Worm (Caenorhabditis elegans) whole organism, L4/young adult: Measurements from ENCODE around the gene ZK1073.1.

Experiments used
- W03F9.2 ChIP-seq: fragments of 150-350 bp; optimal IDR thresholded peaks from 2 replicates; lab custom pipeline; 2014; ENCODE audit warnings: missing biosample characterization, missing genetic modification characterization
- dao-5 ChIP-seq: sonication (generic microtip); optimal IDR thresholded peaks from 2 replicates; lab custom pipeline; 2016; ENCODE audit warnings: missing genotype, missing genetic modification characterization, moderate library complexity, missing compliant biosample characterization
- him-1 ChIP-seq: sonication (generic microtip); optimal IDR thresholded peaks from 2 replicates; lab custom pipeline; 2016; ENCODE audit warnings: missing genotype, missing genetic modification reagents, missing genetic modification characterization, missing compliant biosample characterization

ZK1073.1 gene

ce11 chrX:16128794-16129193 lies at the start of gene ZK1073.1:
Gene ZK1073.1, minus strand, starts transcription at chrX:16128865.
- no peak for TF ChIP-seq dao-5
- no peak for TF ChIP-seq W03F9.2 (tag; lab: Kevin White, UChicago)
- no peak for TF ChIP-seq him-1 (tag; lab: Kevin White, UChicago)

DNA sequence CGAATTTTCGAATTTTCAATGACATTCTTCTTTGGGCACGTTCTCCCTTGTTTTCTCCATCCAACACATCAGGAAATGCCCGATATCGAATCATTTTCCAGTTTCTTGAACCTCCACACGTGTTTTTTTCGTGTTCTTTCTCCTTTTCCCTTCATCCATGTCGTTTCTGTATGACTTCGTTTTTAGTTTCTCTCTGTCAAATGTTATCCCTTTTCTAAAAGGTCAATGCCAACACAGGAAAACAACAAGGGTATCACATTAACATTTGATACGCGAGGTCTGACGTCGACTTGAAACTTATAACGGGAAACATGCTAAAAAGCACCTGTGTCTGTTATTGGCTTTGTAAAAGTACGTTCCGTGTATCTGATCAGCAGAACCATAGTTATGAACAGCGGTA lies 44.2 kb upstream of the ZK1073.1 start:
- no peak for TF ChIP-seq W03F9.2 (tag; lab: Kevin White, UChicago)
- TF ChIP-seq him-1 (tag; lab: Kevin White, UChicago): no peak
- no peak for TF ChIP-seq dao-5

DNA sequence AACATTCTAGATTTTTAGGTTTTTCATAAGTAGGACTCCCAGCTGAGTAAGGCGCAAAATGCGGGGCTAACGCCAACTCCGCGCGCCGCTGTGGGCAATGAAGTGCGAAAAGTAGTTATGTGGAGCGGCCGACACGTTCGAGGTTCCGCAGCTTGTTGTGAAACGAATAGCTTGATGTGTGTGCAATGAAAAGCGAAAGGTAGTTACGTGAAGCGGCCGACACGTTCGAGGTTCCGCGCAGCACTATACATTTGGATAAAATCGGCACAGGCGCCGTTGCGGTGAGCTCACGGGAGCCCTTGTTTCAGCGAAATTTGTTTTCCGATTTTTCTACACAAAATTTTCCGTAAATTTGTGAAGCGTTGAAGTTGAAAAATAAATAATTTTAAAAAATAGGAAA lies 38.3 kb upstream of the ZK1073.1 start:
- no peak for TF ChIP-seq him-1 (tag; lab: Kevin White, UChicago)
- no peak for TF ChIP-seq W03F9.2 (tag; lab: Kevin White, UChicago)
- TF ChIP-seq dao-5: no peak

DNA sequence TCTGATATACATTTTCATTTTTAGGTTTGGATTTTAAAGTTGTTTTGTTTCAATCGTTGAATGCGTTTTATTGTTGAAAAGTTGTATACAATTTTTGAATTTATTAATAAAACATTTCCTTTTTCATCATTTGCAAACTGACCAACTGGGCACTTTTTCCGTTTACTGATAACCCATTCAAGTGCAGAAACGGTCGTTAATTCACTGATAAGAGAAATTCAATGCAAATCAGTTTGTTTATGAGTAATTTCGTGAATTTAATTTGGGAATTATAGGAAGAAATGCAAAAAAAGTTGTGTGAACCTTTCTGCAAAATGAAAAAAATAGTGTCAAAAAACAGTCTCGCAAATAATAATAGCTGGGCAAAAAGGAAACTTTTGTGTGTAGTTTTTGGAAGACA lies 37.8 kb upstream of the ZK1073.1 start:
- TF ChIP-seq W03F9.2 (tag; lab: Kevin White, UChicago) (no peak), him-1 (tag; lab: Kevin White, UChicago) (no peak), dao-5 (no peak)

ce11 chrX:16163402-16163801 lies 34.7 kb upstream of the ZK1073.1 start, which contains the start of gene F09C8.1:
Gene F09C8.1, minus strand, starts transcription at chrX:16163524.
- no peak for TF ChIP-seq dao-5
- TF ChIP-seq W03F9.2 (tag; lab: Kevin White, UChicago): no peak
- TF ChIP-seq him-1 (tag; lab: Kevin White, UChicago): no peak

- TF ChIP-seq dao-5 (no peak), W03F9.2 (tag; lab: Kevin White, UChicago) (no peak), him-1 (tag; lab: Kevin White, UChicago) (no peak)
Measured at ce11 chrX:16160924-16161323, 32.3 kb upstream of the ZK1073.1 start.

ce11 chrX:16159359-16159758 lies 30.7 kb upstream of the ZK1073.1 start:
- TF ChIP-seq him-1 (tag; lab: Kevin White, UChicago): no peak
- TF ChIP-seq W03F9.2 (tag; lab: Kevin White, UChicago): no peak
- TF ChIP-seq dao-5: no peak

- TF ChIP-seq W03F9.2 (tag; lab: Kevin White, UChicago): no peak
- no peak for TF ChIP-seq him-1 (tag; lab: Kevin White, UChicago)
- no peak for TF ChIP-seq dao-5
Measured at ce11 chrX:16157499-16157898, 28.8 kb upstream of the ZK1073.1 start.

ce11 chrX:16156891-16157290 lies 28.2 kb upstream of the ZK1073.1 start:
- no peak for TF ChIP-seq W03F9.2 (tag; lab: Kevin White, UChicago)
- TF ChIP-seq him-1 (tag; lab: Kevin White, UChicago): no peak
- TF ChIP-seq dao-5: no peak

DNA sequence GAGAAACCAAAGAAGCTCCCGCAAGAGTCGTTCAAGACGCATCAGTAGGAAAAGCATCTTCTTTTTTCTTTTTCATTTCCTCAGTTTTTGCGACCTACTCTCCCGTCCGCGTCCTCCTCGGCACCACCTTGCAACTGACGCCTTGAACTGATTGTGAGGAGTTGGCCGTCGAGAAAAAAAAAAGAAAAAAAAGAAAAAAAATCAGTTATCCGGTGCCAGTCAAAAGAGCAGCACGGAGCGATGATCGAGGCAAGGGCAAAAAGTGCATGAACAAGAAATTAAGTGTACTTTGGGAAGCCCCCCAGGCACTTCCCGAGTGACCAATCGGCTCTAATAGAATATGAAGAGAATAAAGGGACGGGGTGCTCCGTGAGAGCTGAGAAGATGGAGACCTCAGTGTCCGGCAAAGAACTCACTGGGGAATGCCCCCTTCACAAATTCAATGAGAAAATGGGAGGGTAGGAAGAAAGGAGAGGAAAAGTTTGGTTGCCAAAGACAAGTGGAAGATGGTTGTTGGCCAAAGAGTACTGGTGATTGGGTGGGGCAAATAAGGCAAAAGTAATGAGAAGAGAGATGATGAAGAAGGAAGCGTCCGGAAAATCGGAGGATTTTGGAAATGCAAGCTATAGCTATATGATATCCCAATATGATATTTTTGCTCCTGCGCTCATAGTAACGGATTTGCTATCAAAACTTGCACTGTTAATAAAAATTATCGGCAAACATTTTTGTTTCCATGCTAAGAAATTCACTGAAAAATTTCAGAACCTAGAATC lies 26.7 kb upstream of the ZK1073.1 start:
- TF ChIP-seq dao-5 (no peak), him-1 (tag; lab: Kevin White, UChicago) (no peak), W03F9.2 (tag; lab: Kevin White, UChicago) (no peak)

ce11 chrX:16153744-16154143 lies 25.1 kb upstream of the ZK1073.1 start:
- no peak for TF ChIP-seq him-1 (tag; lab: Kevin White, UChicago)
- no peak for TF ChIP-seq W03F9.2 (tag; lab: Kevin White, UChicago)
- TF ChIP-seq dao-5: no peak

ce11 chrX:16151302-16151701 lies 22.6 kb upstream of the ZK1073.1 start:
- no peak for TF ChIP-seq him-1 (tag; lab: Kevin White, UChicago)
- no peak for TF ChIP-seq dao-5
- no peak for TF ChIP-seq W03F9.2 (tag; lab: Kevin White, UChicago)

DNA sequence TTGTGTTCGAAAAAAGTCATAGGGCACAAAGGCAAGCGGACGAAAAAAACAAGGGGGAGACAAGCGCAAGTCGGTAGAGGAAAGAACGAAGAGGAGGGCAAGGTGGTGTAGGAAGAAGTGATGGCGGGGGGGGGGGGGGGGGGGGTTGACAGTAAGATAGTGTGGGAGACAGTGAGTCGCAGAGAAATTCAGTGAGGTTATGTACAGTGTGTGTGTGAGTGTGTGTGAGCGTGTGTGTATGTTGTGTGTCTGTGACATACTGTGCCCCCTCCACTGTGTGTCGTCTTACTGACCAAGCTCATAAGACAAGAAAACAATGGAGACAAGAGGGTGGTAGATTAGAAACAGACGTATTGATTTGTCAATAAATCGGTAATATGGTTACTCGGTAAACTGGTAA lies 21.5 kb upstream of the ZK1073.1 start:
- TF ChIP-seq W03F9.2 (tag; lab: Kevin White, UChicago) (no peak), him-1 (tag; lab: Kevin White, UChicago) (no peak), dao-5 (no peak)

ce11 chrX:16147728-16148197 lies 19.1 kb upstream of the ZK1073.1 start:
- TF ChIP-seq W03F9.2 (tag; lab: Kevin White, UChicago) (no peak), him-1 (tag; lab: Kevin White, UChicago) (peak; percentile 78)
